Worm (Caenorhabditis elegans) whole organism, L4/young adult: Measurements from ENCODE around the gene gcy-4.

Source experiments
- W03F9.2 ChIP-seq: fragments of 150-350 bp; optimal IDR thresholded peaks from 2 replicates; lab custom pipeline; 2014; ENCODE audit warnings: missing biosample characterization, missing genetic modification characterization
- dao-5 ChIP-seq: sonication (generic microtip); optimal IDR thresholded peaks from 2 replicates; lab custom pipeline; 2016; ENCODE audit warnings: missing genotype, missing genetic modification characterization, moderate library complexity, missing compliant biosample characterization
- him-1 ChIP-seq: sonication (generic microtip); optimal IDR thresholded peaks from 2 replicates; lab custom pipeline; 2016; ENCODE audit warnings: missing genotype, missing genetic modification reagents, missing genetic modification characterization, missing compliant biosample characterization

DNA sequence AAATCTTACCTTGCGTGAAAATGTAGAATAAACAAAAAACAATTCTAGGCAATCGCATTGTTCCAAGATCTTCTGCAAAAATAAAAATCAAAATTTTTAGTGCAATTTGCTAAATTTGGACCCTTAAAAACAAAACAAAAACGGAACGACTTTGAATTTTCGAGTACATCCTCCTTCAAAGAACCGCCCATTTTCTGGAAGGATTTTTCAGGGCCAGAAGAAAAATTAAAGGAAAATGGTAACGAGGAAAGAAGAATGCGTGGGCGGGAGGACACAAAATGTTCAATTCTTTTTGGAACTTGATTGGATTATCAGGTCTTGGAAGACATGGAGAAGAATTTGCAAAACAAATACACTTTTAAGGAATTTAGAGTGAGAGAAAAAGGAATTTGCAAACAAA lies 37.5 kb downstream of the gcy-4 start, which contains the start of gene F54B3.4:
- TF ChIP-seq him-1 (tag; lab: Kevin White, UChicago) = no peak
- no peak for TF ChIP-seq dao-5 (tag; lab: Kevin White, UChicago)
- no peak for TF ChIP-seq W03F9.2 (tag; lab: Kevin White, UChicago)
